Worm (Caenorhabditis elegans) whole organism, L4 larva: ENCODE results near the gene unc-24.

Experiments
- D1046.2 ChIP-seq: fragments of 200-800 bp; sonication (Bioruptor generic); IDR thresholded peaks from 2 replicates; pipeline ENCODE4 v1.3.6; 2022; ENCODE audit warnings: missing genetic modification characterization, missing compliant biosample characterization
- F10B5.3 ChIP-seq: sonication (generic microtip); optimal IDR thresholded peaks from 2 replicates; lab custom pipeline; 2016; ENCODE audit warnings: mild to moderate bottlenecking, missing genetic modification characterization, missing compliant biosample characterization
- F44E2.7 ChIP-seq: fragments of 200-800 bp; sonication (Bioruptor generic); IDR thresholded peaks from 2 replicates; pipeline ENCODE4 v2.1.2; 2022; ENCODE audit warnings: missing genetic modification characterization, missing compliant biosample characterization
- T20F7.1 ChIP-seq: fragments of 200-800 bp; sonication (Bioruptor generic); optimal IDR thresholded peaks from 2 replicates; lab custom pipeline; 2018; ENCODE audit warnings: mild to moderate bottlenecking, missing genetic modification characterization, missing compliant biosample characterization
- Y48G9A.11 ChIP-seq: fragments of 200-800 bp; sonication (Bioruptor generic); IDR thresholded peaks from 2 replicates; pipeline ENCODE4 v1.3.6; 2022; ENCODE audit warnings: missing genetic modification reagents, missing genetic modification characterization, missing compliant biosample characterization
- Y75B8A.6 ChIP-seq: fragments of 200-800 bp; sonication (Bioruptor generic); IDR thresholded peaks from 2 replicates; pipeline ENCODE4 v1.3.6; 2022; ENCODE audit warnings: missing genetic modification reagents, missing genetic modification characterization, missing compliant biosample characterization
- ZK546.5 ChIP-seq, 2 experiments: sonication (generic microtip); optimal IDR thresholded peaks; 2 replicates each; lab custom pipeline; 2017; ENCODE audit warnings: missing biosample characterization in 2 of 2, missing genetic modification characterization in 2 of 2
- aha-1 ChIP-seq: fragments of 150-350 bp; peaks from one replicate; lab custom pipeline; 2014; ENCODE audit warnings: missing biosample characterization, missing genetic modification characterization
- ceh-32 ChIP-seq: sonication (generic microtip); optimal IDR thresholded peaks from 2 replicates; lab custom pipeline; 2016; ENCODE audit warnings: mild to moderate bottlenecking, missing genetic modification characterization, missing compliant biosample characterization; ENCODE audit not compliant: poor library complexity
- ceh-82 ChIP-seq: sonication (generic microtip); optimal IDR thresholded peaks from 2 replicates; lab custom pipeline; 2017; ENCODE audit warnings: missing biosample characterization, missing genetic modification characterization
- cey-2 ChIP-seq: sonication (generic microtip); optimal IDR thresholded peaks from 3 replicates; lab custom pipeline; 2017; ENCODE audit warnings: missing genetic modification characterization, mild to moderate bottlenecking, missing compliant biosample characterization, antibody characterized with exemption, borderline replicate concordance; ENCODE audit not compliant: insufficient read depth
- daf-16 ChIP-seq, 3 experiments: sonication (generic microtip); optimal IDR thresholded peaks; 2 replicates each; lab custom pipeline; 2016 to 2017; ENCODE audit warnings: missing genetic modification characterization in 3 of 3, missing genetic modification reagents in 3 of 3, mild to moderate bottlenecking in 2 of 3, missing compliant biosample characterization in 2 of 3, missing biosample characterization in 1 of 3, moderate library complexity in 1 of 3
- daf-8 ChIP-seq: fragments of 200-800 bp; sonication (Bioruptor generic); IDR thresholded peaks from 2 replicates; pipeline ENCODE4 v1.3.6; 2022; ENCODE audit warnings: missing genetic modification characterization, missing compliant biosample characterization
- dmd-6 ChIP-seq: fragments of 200-800 bp; sonication (Bioruptor generic); IDR thresholded peaks from 2 replicates; pipeline ENCODE4 v1.3.6; 2022; ENCODE audit warnings: missing genetic modification reagents, missing genetic modification characterization, missing compliant biosample characterization
- dmd-9 ChIP-seq: fragments of 200-800 bp; sonication (Bioruptor generic); IDR thresholded peaks from 2 replicates; pipeline ENCODE4 v1.3.6; 2022; ENCODE audit warnings: missing genetic modification reagents, missing genetic modification characterization, missing compliant biosample characterization
- duxl-1 ChIP-seq: sonication (generic microtip); optimal IDR thresholded peaks from 2 replicates; lab custom pipeline; 2016; ENCODE audit warnings: mild to moderate bottlenecking, missing genetic modification characterization, moderate library complexity, missing compliant biosample characterization; ENCODE audit not compliant: poor library complexity
- egl-43 ChIP-seq: fragments of 200-800 bp; sonication (Bioruptor generic); IDR thresholded peaks from 2 replicates; pipeline ENCODE4 v1.3.6; 2022; ENCODE audit warnings: missing genetic modification reagents, missing genetic modification characterization, missing compliant biosample characterization
- hlh-11 ChIP-seq: fragments of 200-800 bp; sonication (Bioruptor generic); optimal IDR thresholded peaks from 2 replicates; lab custom pipeline; 2018; ENCODE audit warnings: mild to moderate bottlenecking, missing genetic modification characterization, missing compliant biosample characterization
- hlh-30 ChIP-seq: sonication (generic microtip); optimal IDR thresholded peaks from 2 replicates; lab custom pipeline; 2017; ENCODE audit warnings: antibody characterized with exemption, mild to moderate bottlenecking, missing genetic modification characterization, missing compliant biosample characterization; ENCODE audit not compliant: insufficient read depth
- hmg-1.1 ChIP-seq: fragments of 200-800 bp; sonication (Bioruptor generic); IDR thresholded peaks from 2 replicates; pipeline ENCODE4 v1.3.6; 2022; ENCODE audit warnings: missing genetic modification reagents, missing genetic modification characterization, missing compliant biosample characterization
- lim-7 ChIP-seq: fragments of 200-800 bp; sonication (Bioruptor generic); IDR thresholded peaks from 2 replicates; pipeline ENCODE4 v1.3.6; 2022; ENCODE audit warnings: missing genetic modification characterization, missing compliant biosample characterization
- lin-13 ChIP-seq: fragments of 150-350 bp; optimal IDR thresholded peaks from 2 replicates; lab custom pipeline; 2014; ENCODE audit warnings: missing biosample characterization, missing genetic modification reagents, missing genetic modification characterization
- lin-15B ChIP-seq: fragments of 150-350 bp; sonication (generic microtip); optimal IDR thresholded peaks from 3 replicates; lab custom pipeline; 2014; ENCODE audit warnings: missing biosample characterization, missing genetic modification characterization
- lin-38 ChIP-seq: fragments of 200-800 bp; sonication (Bioruptor generic); IDR thresholded peaks from 2 replicates; pipeline ENCODE4 v1.3.6; 2022; ENCODE audit warnings: missing genetic modification reagents, missing genetic modification characterization, missing compliant biosample characterization
- lir-3 ChIP-seq: sonication (generic microtip); optimal IDR thresholded peaks from 2 replicates; lab custom pipeline; 2016; ENCODE audit warnings: mild to moderate bottlenecking, missing genetic modification characterization, missing compliant biosample characterization
- madf-9 ChIP-seq: fragments of 200-800 bp; sonication (Bioruptor generic); conservative IDR thresholded peaks from 2 replicates; pipeline ENCODE4 v1.3.6; 2022; ENCODE audit warnings: missing genetic modification reagents, missing genetic modification characterization, missing compliant biosample characterization
- mdl-1 ChIP-seq, 2 experiments: fragments of 150-350 bp in 1 of 2; sonication (generic microtip) in 1 of 2; optimal IDR thresholded peaks; 2 replicates each; lab custom pipeline; 2014 to 2017; ENCODE audit warnings: missing biosample characterization in 2 of 2, missing genetic modification characterization in 2 of 2
- mdt-29 ChIP-seq: fragments of 200-800 bp; sonication (Bioruptor generic); IDR thresholded peaks from 2 replicates; pipeline ENCODE4 v1.3.6; 2022; ENCODE audit warnings: missing genetic modification reagents, missing genetic modification characterization, missing compliant biosample characterization
- mep-1 ChIP-seq: fragments of 150-350 bp; sonication (generic microtip); optimal IDR thresholded peaks from 3 replicates; lab custom pipeline; 2014; ENCODE audit warnings: missing biosample characterization, missing genetic modification characterization
- mes-2 ChIP-seq: sonication (generic microtip); optimal IDR thresholded peaks from 2 replicates; lab custom pipeline; 2016; ENCODE audit warnings: missing genotype, mild to moderate bottlenecking, missing genetic modification characterization, missing compliant biosample characterization; ENCODE audit not compliant: poor library complexity, severe bottlenecking
- mxl-2 ChIP-seq: fragments of 200-800 bp; sonication (Bioruptor generic); conservative IDR thresholded peaks from 2 replicates; pipeline ENCODE4 v1.3.6; 2022; ENCODE audit warnings: missing genetic modification reagents, missing genetic modification characterization, missing compliant biosample characterization
- mxl-3 ChIP-seq: fragments of 200-800 bp; sonication (Bioruptor generic); optimal IDR thresholded peaks from 2 replicates; lab custom pipeline; 2018; ENCODE audit warnings: mild to moderate bottlenecking, missing genetic modification characterization, missing compliant biosample characterization
- nhr-10 ChIP-seq: fragments of 150-350 bp; optimal IDR thresholded peaks from 2 replicates; lab custom pipeline; 2014; ENCODE audit warnings: missing biosample characterization, missing genetic modification characterization
- nhr-28 ChIP-seq: fragments of 150-350 bp; optimal IDR thresholded peaks from 2 replicates; lab custom pipeline; 2014; ENCODE audit warnings: missing biosample characterization, missing genetic modification characterization
- nhr-48 ChIP-seq: sonication (generic microtip); optimal IDR thresholded peaks from 2 replicates; lab custom pipeline; 2016; ENCODE audit warnings: mild to moderate bottlenecking, missing genetic modification characterization, missing compliant biosample characterization
- nhr-6 ChIP-seq: fragments of 150-350 bp; optimal IDR thresholded peaks from 2 replicates; lab custom pipeline; 2014; ENCODE audit warnings: missing biosample characterization, missing genetic modification characterization
- php-3 ChIP-seq: fragments of 200-800 bp; sonication (Bioruptor generic); IDR thresholded peaks from 2 replicates; pipeline ENCODE4 v1.3.6; 2022; ENCODE audit warnings: missing genetic modification reagents, missing genetic modification characterization, missing compliant biosample characterization
- pqm-1 ChIP-seq: sonication (generic microtip); optimal IDR thresholded peaks from 2 replicates; lab custom pipeline; 2017; ENCODE audit warnings: missing biosample characterization, missing genetic modification characterization
- rbr-2 ChIP-seq: sonication (generic microtip); optimal IDR thresholded peaks from 2 replicates; lab custom pipeline; 2016; ENCODE audit warnings: missing genotype, missing genetic modification characterization, missing compliant biosample characterization
- set-16 ChIP-seq: fragments of 200-800 bp; sonication (Bioruptor generic); IDR thresholded peaks from 2 replicates; pipeline ENCODE4 v1.3.6; 2022; ENCODE audit warnings: missing genetic modification reagents, missing genetic modification characterization, missing compliant biosample characterization
- spr-1 ChIP-seq: sonication (generic microtip); optimal IDR thresholded peaks from 2 replicates; lab custom pipeline; 2016; ENCODE audit warnings: mild to moderate bottlenecking, missing genetic modification characterization, missing compliant biosample characterization
- spr-3 ChIP-seq: fragments of 200-800 bp; sonication (Bioruptor generic); optimal IDR thresholded peaks from 2 replicates; lab custom pipeline; 2018; ENCODE audit warnings: mild to moderate bottlenecking, missing genetic modification characterization, missing compliant biosample characterization
- tag-97 ChIP-seq: fragments of 200-800 bp; sonication (Bioruptor generic); IDR thresholded peaks from 2 replicates; pipeline ENCODE4 v1.3.6; 2022; ENCODE audit warnings: missing genetic modification characterization, missing compliant biosample characterization
- unc-62 ChIP-seq, 3 experiments: fragments of 150-350 bp in 1 of 3; sonication (generic microtip); optimal IDR thresholded peaks in 2 of 3; peaks in 1 of 3; 1 replicate in 1 of 3; 2 replicates in 2 of 3; lab custom pipeline; 2014 to 2017; ENCODE audit warnings: missing biosample characterization in 3 of 3, missing genetic modification characterization in 3 of 3, missing genetic modification reagents in 3 of 3, missing genotype in 1 of 3
- zfp-2 ChIP-seq: sonication (generic microtip); optimal IDR thresholded peaks from 2 replicates; lab custom pipeline; 2016; ENCODE audit warnings: mild to moderate bottlenecking, missing genetic modification characterization, missing compliant biosample characterization

unc-24 gene

ce11 chrIV:8022035-8022673 is 42.5 kb downstream of the unc-24 start, which contains the start of gene C26B2.2:
Gene C26B2.2 (minus strand): TSS chrIV:8022122.
- TF ChIP-seq unc-62 (GFP tag; optimal IDR thresholded peaks at IDR 0.05 in 1 of 2; lab: Kevin White, UChicago) (peak in 1 of 2 experiments; percentile 90), unc-62 (tag; optimal IDR thresholded peaks at IDR 0.05; lab: Kevin White, UChicago) (no peak), F10B5.3 (tag; lab: Kevin White, UChicago) (no peak)

ce11 chrIV:8023861-8024260 is 44.2 kb downstream of the unc-24 start:
- TF ChIP-seq mdl-1 (tag; optimal IDR thresholded peaks at IDR 0.05; lab: Kevin White, UChicago) (no peak), mes-2 (tag; lab: Kevin White, UChicago) (no peak), tag-97 (GFP tag; lab: Robert Waterston, UW) (no peak), hlh-30 (tag; lab: Kevin White, UChicago) (no peak), Y48G9A.11 (GFP tag; lab: Robert Waterston, UW) (no peak), nhr-28 (tag; lab: Kevin White, UChicago) (peak; percentile 55), pqm-1 (tag; lab: Kevin White, UChicago) (peak; percentile 29), egl-43 (GFP tag; lab: Robert Waterston, UW) (no peak), madf-9 (GFP tag; lab: Robert Waterston, UW) (no peak), dmd-6 (peak; percentile 39; the same call in 1 of the 2 replicates), Y75B8A.6 (GFP tag; lab: Robert Waterston, UW) (no peak), daf-16 (GFP tag; optimal IDR thresholded peaks at IDR 0.05; lab: Kevin White, UChicago) (no peak), daf-16 (tag; optimal IDR thresholded peaks at IDR 0.05; lab: Kevin White, UChicago) (peak; percentile 22), ceh-32 (tag; lab: Kevin White, UChicago) (no peak), nhr-6 (no peak)

- TF ChIP-seq rbr-2 (no peak), mep-1 (tag; lab: Kevin White, UChicago) (peak; percentile 9), nhr-10 (tag; lab: Kevin White, UChicago) (peak; percentile 37), lir-3 (tag; lab: Kevin White, UChicago) (no peak), duxl-1 (no peak), lin-15B (no peak), hmg-1.1 (no peak), spr-3 (GFP tag; lab: Kevin White, UChicago) (no peak), set-16 (GFP tag; lab: Robert Waterston, UW) (no peak), ceh-82 (tag; lab: Kevin White, UChicago) (no peak), dmd-9 (GFP tag; lab: Robert Waterston, UW) (no peak), T20F7.1 (GFP tag; lab: Kevin White, UChicago) (peak; percentile 16), mxl-3 (GFP tag; lab: Kevin White, UChicago) (peak; percentile 19), nhr-6 (no peak), mes-2 (tag; lab: Kevin White, UChicago) (peak; percentile 4), mdl-1 (tag; optimal IDR thresholded peaks at IDR 0.05; lab: Kevin White, UChicago) (peak; percentile 5 to 70), zfp-2 (no peak), cey-2 (peak; percentile 42), mdt-29 (GFP tag; lab: Robert Waterston, UW) (no peak), dmd-6 (peak; percentile 85), lin-13 (GFP tag; lab: Kevin White, UChicago) (no peak), aha-1 (peak; percentile 66), lim-7 (no peak), ZK546.5 (tag; optimal IDR thresholded peaks at IDR 0.05; lab: Kevin White, UChicago) (no peak), hlh-11 (tag; lab: Kevin White, UChicago) (peak; percentile 62), lin-38 (GFP tag; lab: Robert Waterston, UW) (no peak), F44E2.7 (GFP tag; lab: Robert Waterston, UW) (no peak), spr-1 (tag; lab: Kevin White, UChicago) (no peak), daf-8 (GFP tag; lab: Robert Waterston, UW) (no peak), php-3 (0 out of 2 replicates have a peak, but pooled peaks have one; percentile 21), mxl-2 (GFP tag; lab: Robert Waterston, UW) (no peak), nhr-48 (tag; lab: Kevin White, UChicago) (peak; percentile 71), D1046.2 (GFP tag; lab: Robert Waterston, UW) (no peak)
Measured at ce11 chrIV:8026361-8026760, 46.7 kb downstream of the unc-24 start.
